Fruit fly (Drosophila melanogaster): ENCODE measurements around the gene pon.

The pon gene

DNA sequence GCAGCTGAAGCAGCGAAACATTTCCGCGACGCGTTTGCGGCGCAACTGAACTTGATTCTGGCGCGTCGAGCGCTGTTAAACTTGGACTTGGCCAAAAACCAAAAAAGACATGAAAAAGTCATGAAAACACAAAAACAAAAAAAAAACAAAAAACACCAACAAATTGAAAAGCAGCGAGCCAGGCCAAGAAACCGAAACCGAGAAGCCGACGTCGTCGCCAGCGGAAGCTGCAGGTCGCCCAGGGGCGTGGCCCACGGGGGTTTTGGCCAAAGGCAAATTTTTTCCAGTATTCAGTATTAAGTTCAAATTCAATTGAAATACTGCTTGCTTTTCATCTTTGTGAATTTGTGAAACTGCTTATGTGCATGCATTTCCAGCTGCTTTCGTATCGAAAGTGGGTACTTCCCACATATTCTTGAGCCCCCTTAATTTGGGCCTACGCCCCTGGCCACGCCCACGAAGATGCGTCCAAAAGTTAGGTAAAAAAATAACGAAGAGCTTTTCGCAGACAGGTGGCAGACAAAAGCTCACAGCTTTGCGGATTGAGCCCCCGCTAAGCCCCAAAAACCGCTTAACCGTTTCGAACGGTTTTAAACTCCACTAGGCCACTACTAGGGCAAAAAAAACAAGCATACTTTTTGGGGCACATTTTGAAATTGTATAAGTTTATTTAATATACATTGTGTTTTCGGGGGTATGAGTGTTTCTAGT, 30.7 kb downstream of the pon start, which contains the start of gene CG3009 (continued):
- TF ChIP-seq slp2 (GFP tag; optimal IDR thresholded peaks at IDR 0.05) = peak; percentile 96
- TF ChIP-seq H2.0 (GFP tag; IDR thresholded peaks at IDR 0.05) = peak; percentile 96
- TF ChIP-seq kay (GFP tag; optimal IDR thresholded peaks at IDR 0.05) = peak; percentile 93
- peak; percentile 87 for TF ChIP-seq dati (GFP tag; IDR thresholded peaks at IDR 0.05)
- TF ChIP-seq hbn (GFP tag; IDR thresholded peaks at IDR 0.05; ENCODE audit: partially characterized antibody) = no peak
- no peak for TF ChIP-seq Tbp (GFP tag; optimal IDR thresholded peaks at IDR 0.05)
- peak; percentile 93 for TF ChIP-seq CG10274 (GFP tag; optimal IDR thresholded peaks at IDR 0.05)
- peak; percentile 97 for TF ChIP-seq Camta (GFP tag; optimal IDR thresholded peaks at IDR 0.05)
- peak; percentile 94 for TF ChIP-seq kah (GFP tag; optimal IDR thresholded peaks at IDR 0.05)
- TF ChIP-seq CG11504 (tag; optimal IDR thresholded peaks at IDR 0.05) = peak; percentile 96
- peak; percentile 98 for TF ChIP-seq ranshi (GFP tag; IDR thresholded peaks at IDR 0.05)
- TF ChIP-seq eve (GFP tag; optimal IDR thresholded peaks at IDR 0.05) = peak in 1 of 2 experiments; percentile 98
- TF ChIP-seq CG11695 (GFP tag; IDR thresholded peaks at IDR 0.05) = peak; percentile 98
- TF ChIP-seq MBD-R2 (GFP tag; IDR thresholded peaks at IDR 0.05) = peak; percentile 94
- TF ChIP-seq CG14050 (GFP tag; IDR thresholded peaks at IDR 0.05) = peak; percentile 96
- peak; percentile 92 for TF ChIP-seq Nf-YC (tag; optimal IDR thresholded peaks at IDR 0.05)
- TF ChIP-seq CG10321 (GFP tag; IDR thresholded peaks at IDR 0.05) = peak; percentile 82
- peak; percentile 95 for TF ChIP-seq en (GFP tag; optimal IDR thresholded peaks at IDR 0.05)
- TF ChIP-seq CG7556 (GFP tag; optimal IDR thresholded peaks at IDR 0.05) = peak; percentile 98
- TF ChIP-seq bab2 (GFP tag; optimal IDR thresholded peaks at IDR 0.05) = peak; percentile 97
- peak; percentile 51; the same call in 1 of the 3 replicates for TF ChIP-seq knrl (GFP tag; IDR thresholded peaks at IDR 0.05; ENCODE audit: partially characterized antibody)
- TF ChIP-seq Ssrp (tag; optimal IDR thresholded peaks at IDR 0.05) = peak; percentile 93
- TF ChIP-seq klu (GFP tag; IDR thresholded peaks at IDR 0.05) = peak; percentile 98
- TF ChIP-seq dm (GFP tag; optimal IDR thresholded peaks at IDR 0.05) = peak; percentile 92
- TF ChIP-seq CG3281 (GFP tag; optimal IDR thresholded peaks at IDR 0.05) = peak; percentile 98
- TF ChIP-seq Awh (GFP tag; IDR thresholded peaks at IDR 0.05) = peak; percentile 97
- TF ChIP-seq Sry-β (GFP tag; optimal IDR thresholded peaks at IDR 0.05) = peak; percentile 28
- TF ChIP-seq CG6813 (GFP tag; optimal IDR thresholded peaks at IDR 0.05) = peak; percentile 97
- peak; percentile 93 for TF ChIP-seq croc (GFP tag; conservative IDR thresholded peaks at IDR 0.05)
- peak; percentile 98 for TF ChIP-seq CG7839 (tag; optimal IDR thresholded peaks at IDR 0.05)
- TF ChIP-seq sima (GFP tag; optimal IDR thresholded peaks at IDR 0.05) = peak; percentile 92
- peak; percentile 99 for TF ChIP-seq HmgZ (tag; optimal IDR thresholded peaks at IDR 0.05)
- peak; percentile 93 for TF ChIP-seq D19B (GFP tag; optimal IDR thresholded peaks at IDR 0.05)
- TF ChIP-seq CG13775 (GFP tag; optimal IDR thresholded peaks at IDR 0.05) = peak; percentile 96
- peak; percentile 95 for TF ChIP-seq NC2β (GFP tag; optimal IDR thresholded peaks at IDR 0.05)
- peak; percentile 92 for TF ChIP-seq CG15601 (tag; optimal IDR thresholded peaks at IDR 0.05)
- peak; percentile 97 for TF ChIP-seq CG11247 (GFP tag; IDR thresholded peaks at IDR 0.05)
- TF ChIP-seq CG6791 (GFP tag; IDR thresholded peaks at IDR 0.05; ENCODE audit: partially characterized antibody) = no peak
- peak in 1 of 3 experiments; percentile 86 for TF ChIP-seq lola (GFP tag; optimal IDR thresholded peaks at IDR 0.05)
- peak; percentile 96 for TF ChIP-seq Doc2 (GFP tag; IDR thresholded peaks at IDR 0.05)
- peak; percentile 98 for TF ChIP-seq dmrt99B (tag; optimal IDR thresholded peaks at IDR 0.05)
- TF ChIP-seq CG18619 (GFP tag; optimal IDR thresholded peaks at IDR 0.05) = peak; percentile 98
- TF ChIP-seq stwl (tag; optimal IDR thresholded peaks at IDR 0.05) = peak; percentile 26
- TF ChIP-seq Fer1 (GFP tag; optimal IDR thresholded peaks at IDR 0.05) = peak; percentile 99
- peak; percentile 97 for TF ChIP-seq NFAT (GFP tag; IDR thresholded peaks at IDR 0.05)
- TF ChIP-seq pita (GFP tag; optimal IDR thresholded peaks at IDR 0.05) = peak; percentile 87
- peak; percentile 97 for TF ChIP-seq CG17359 (tag; optimal IDR thresholded peaks at IDR 0.05)
- peak; percentile 97 for TF ChIP-seq CG12744 (GFP tag; optimal IDR thresholded peaks at IDR 0.05)
- peak; percentile 84 for TF ChIP-seq CG2116 (GFP tag; optimal IDR thresholded peaks at IDR 0.05)

Data from whole organism, embryonic.